Fruit fly (Drosophila melanogaster): ENCODE measurements around the gene CG13101.

- peak; percentile 57 for TF ChIP-seq Crg-1 (GFP tag; optimal IDR thresholded peaks at IDR 0.05)
- no peak for TF ChIP-seq Hr96 (GFP tag; optimal IDR thresholded peaks at IDR 0.05)
- TF ChIP-seq tj (GFP tag; optimal IDR thresholded peaks at IDR 0.05) = no peak
- no peak for TF ChIP-seq Clk (GFP tag; optimal IDR thresholded peaks at IDR 0.05)
- no peak for TF ChIP-seq CG5204 (GFP tag; optimal IDR thresholded peaks at IDR 0.05)
- TF ChIP-seq ovo (GFP tag; optimal IDR thresholded peaks at IDR 0.05) = peak; percentile 54
- peak; percentile 68 for TF ChIP-seq CG33017 (tag; optimal IDR thresholded peaks at IDR 0.05)
- TF ChIP-seq CG11617 (GFP tag; optimal IDR thresholded peaks at IDR 0.05) = peak; percentile 33
- TF ChIP-seq kay (GFP tag; ENCODE audit: borderline replicate concordance) = peak; percentile 95
- TF ChIP-seq CG12768 (GFP tag; optimal IDR thresholded peaks at IDR 0.05) = peak; percentile 57
- no peak for TF ChIP-seq cic (GFP tag; optimal IDR thresholded peaks at IDR 0.05)
- TF ChIP-seq Mnt (GFP tag; optimal IDR thresholded peaks at IDR 0.05) = peak; percentile 32
- TF ChIP-seq pad (GFP tag; optimal IDR thresholded peaks at IDR 0.05) = peak; percentile 12
- TF ChIP-seq CG14711 (tag; optimal IDR thresholded peaks at IDR 0.05) = peak; percentile 50
Measured at dm6 chr2L:8937837-8938413, 46.7 kb downstream of the CG13101 start.

Measured in whole organism, adult.